Fruit fly (Drosophila melanogaster) whole organism, prepupa: ENCODE results near the gene CG31515.

Experiments
- CG32006 ChIP-seq: fragments of 200-800 bp; sonication (Bioruptor generic); optimal IDR thresholded peaks from 3 replicates; lab custom pipeline; 2017; ENCODE audit warnings: missing biosample characterization, mild to moderate bottlenecking, missing genetic modification characterization
- OdsH ChIP-seq: fragments of 200-800 bp; sonication (Bioruptor generic); optimal IDR thresholded peaks from 3 replicates; lab custom pipeline; 2016; ENCODE audit warnings: missing biosample characterization, missing genetic modification characterization

DNA sequence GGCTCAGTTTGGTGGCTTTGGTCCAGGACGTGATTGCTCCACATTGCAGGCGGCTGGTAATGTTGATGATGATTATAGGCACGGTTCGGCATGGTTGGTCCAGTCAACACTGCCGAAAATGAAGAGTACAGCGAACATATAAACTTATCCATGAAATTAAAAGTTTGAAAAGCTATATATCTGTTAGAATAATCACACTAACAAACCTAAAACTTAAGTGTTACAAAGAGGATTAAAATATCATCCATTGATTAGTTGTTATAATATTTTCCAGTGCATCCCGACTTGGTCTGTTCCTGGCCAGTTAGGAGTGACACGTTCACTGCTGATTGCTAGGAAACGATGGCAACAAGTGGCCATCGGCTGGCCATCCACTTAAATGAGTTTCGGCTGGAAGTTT lies 11.0 kb upstream of the CG31515 start:
- peak; percentile 6 for TF ChIP-seq OdsH (GFP tag; lab: Kevin White, UChicago)
- peak; percentile 48 for TF ChIP-seq CG32006 (GFP tag; lab: Kevin White, UChicago)
